Worm (Caenorhabditis elegans) whole organism, L4/young adult: ENCODE data around the gene slc-17.5.

Experiments
- W03F9.2 ChIP-seq: fragments of 150-350 bp; optimal IDR thresholded peaks from 2 replicates; lab custom pipeline; 2014; ENCODE audit warnings: missing biosample characterization, missing genetic modification characterization
- dao-5 ChIP-seq: sonication (generic microtip); optimal IDR thresholded peaks from 2 replicates; lab custom pipeline; 2016; ENCODE audit warnings: missing genotype, missing genetic modification characterization, moderate library complexity, missing compliant biosample characterization

- TF ChIP-seq W03F9.2 (tag; lab: Kevin White, UChicago) (no peak), dao-5 (no peak)
Observed at ce11 chrV:8252532-8252931, 32.2 kb downstream of the slc-17.5 start.
